Fruit fly (Drosophila melanogaster): ENCODE measurements around the gene Rim.

DNA sequence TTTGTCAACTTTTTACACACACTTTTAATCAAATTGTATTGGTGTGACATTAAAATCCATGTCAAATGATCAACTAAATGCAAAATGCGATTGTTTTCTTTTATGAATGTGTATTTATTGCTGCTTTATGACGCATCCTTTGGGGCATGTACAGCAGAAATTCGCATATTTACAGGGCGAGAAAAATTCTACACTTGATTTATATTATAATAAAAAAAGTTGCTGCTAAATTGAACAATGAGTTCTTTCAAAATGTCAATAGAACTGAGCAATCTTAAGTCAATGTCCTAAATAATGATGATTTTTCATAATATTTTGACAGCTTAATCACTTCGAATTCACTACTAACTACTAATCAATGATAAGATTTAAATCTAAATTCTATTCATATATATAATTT is 5.3 kb downstream of the Rim start, which contains the start of gene CG43445:
- TF ChIP-seq kay (GFP tag; ENCODE audit: borderline replicate concordance): no peak
- TF ChIP-seq CG11617 (GFP tag; optimal IDR thresholded peaks at IDR 0.05): no peak
- no peak for TF ChIP-seq Mnt (GFP tag; optimal IDR thresholded peaks at IDR 0.05)
- TF ChIP-seq CG7045 (GFP tag; optimal IDR thresholded peaks at IDR 0.05): no peak
- no peak for TF ChIP-seq CG7101 (tag; optimal IDR thresholded peaks at IDR 0.05)
- TF ChIP-seq bab1 (GFP tag; optimal IDR thresholded peaks at IDR 0.05): no peak
- no peak for TF ChIP-seq cnc (optimal IDR thresholded peaks at IDR 0.05)
- no peak for TF ChIP-seq CG5204 (GFP tag; optimal IDR thresholded peaks at IDR 0.05)
- TF ChIP-seq tj (GFP tag; optimal IDR thresholded peaks at IDR 0.05): no peak
- TF ChIP-seq CG33017 (tag; optimal IDR thresholded peaks at IDR 0.05): no peak

Measured in whole organism, adult.